Worm (Caenorhabditis elegans) whole organism, L2 larva: ENCODE results near the gene chil-8.

Experiments
- fos-1 ChIP-seq: fragments of 150-350 bp; optimal IDR thresholded peaks from 2 replicates; lab custom pipeline; 2014; ENCODE audit warnings: missing biosample characterization, missing genetic modification characterization
- nhr-237 ChIP-seq: fragments of 150-350 bp; optimal IDR thresholded peaks from 2 replicates; lab custom pipeline; 2014; ENCODE audit warnings: missing biosample characterization, missing genetic modification characterization
- snpc-4 ChIP-seq: fragments of 150-350 bp; optimal IDR thresholded peaks from 2 replicates; lab custom pipeline; 2014; ENCODE audit warnings: missing biosample characterization, missing genetic modification characterization

DNA sequence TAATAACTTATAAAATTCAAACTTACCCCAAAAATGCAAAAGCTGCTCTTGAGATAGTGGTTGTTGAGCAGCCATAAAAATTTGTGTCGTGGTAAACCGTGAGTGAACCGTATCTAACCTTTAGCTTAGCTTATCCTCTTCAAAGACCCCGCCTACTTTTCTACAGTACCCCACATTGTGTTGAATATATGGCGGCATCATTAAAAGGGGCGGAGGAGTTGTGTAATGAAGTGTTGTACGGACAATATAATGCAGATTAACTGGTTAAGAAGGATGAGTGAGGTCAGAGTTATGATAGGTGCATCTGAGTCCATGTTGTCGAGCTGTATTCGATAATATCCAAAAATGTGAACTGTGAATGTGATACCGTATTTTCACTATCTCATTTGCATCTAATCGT, 45.0 kb downstream of the chil-8 start, which contains the start of gene eyg-1:
- TF ChIP-seq snpc-4 (tag; lab: Kevin White, UChicago), result no peak
- no peak for TF ChIP-seq nhr-237 (tag; lab: Kevin White, UChicago)
- no peak for TF ChIP-seq fos-1 (tag; lab: Kevin White, UChicago)
